Fruit fly (Drosophila melanogaster) whole organism, embryonic: ENCODE results near the gene CG13457.
A peak's percentile ranks its signal among the peaks of the same experiment; 100 is the strongest.

ENCODE experiments used
- Atf-2 ChIP-seq: fragments of 200-800 bp; sonication (Bioruptor generic); optimal IDR thresholded peaks from 2 replicates; lab custom pipeline; 2016; ENCODE audit warnings: missing biosample characterization, missing genetic modification characterization
- CG10274 ChIP-seq: fragments of 200-800 bp; sonication (Bioruptor generic); optimal IDR thresholded peaks from 3 replicates; lab custom pipeline; 2017; ENCODE audit warnings: missing biosample characterization, mild to moderate bottlenecking, missing genetic modification characterization
- CG10565 ChIP-seq: fragments of 200-800 bp; sonication (Bioruptor generic); optimal IDR thresholded peaks from 3 replicates; lab custom pipeline; 2016; ENCODE audit warnings: missing biosample characterization, mild to moderate bottlenecking, missing genetic modification characterization
- CG11695 ChIP-seq: fragments of 200-800 bp; sonication (Bioruptor generic); IDR thresholded peaks from 3 replicates; pipeline ENCODE4 v1.3.6; 2022; ENCODE audit warnings: missing biosample characterization, missing genetic modification characterization
- CG12104 ChIP-seq: fragments of 200-800 bp; sonication (Bioruptor generic); optimal IDR thresholded peaks from 3 replicates; lab custom pipeline; 2016; ENCODE audit warnings: missing biosample characterization, missing genetic modification characterization
- CG12391 ChIP-seq: fragments of 200-800 bp; sonication (Bioruptor generic); optimal IDR thresholded peaks from 3 replicates; lab custom pipeline; 2018; ENCODE audit warnings: missing biosample characterization, mild to moderate bottlenecking, missing genetic modification characterization, moderate library complexity
- CG14667 ChIP-seq: fragments of 200-800 bp; sonication (Bioruptor generic); IDR thresholded peaks from 2 replicates; pipeline ENCODE4 v1.3.6; 2022; ENCODE audit warnings: missing biosample characterization, missing genetic modification characterization
- CG14860 ChIP-seq: fragments of 200-800 bp; sonication (Bioruptor generic); IDR thresholded peaks from 3 replicates; pipeline ENCODE4 v1.3.6; 2022; ENCODE audit warnings: missing biosample characterization, missing genetic modification characterization; ENCODE audit not compliant: partially characterized antibody
- CG15479 ChIP-seq: fragments of 200-800 bp; sonication (Bioruptor generic); optimal IDR thresholded peaks from 3 replicates; lab custom pipeline; 2019; ENCODE audit warnings: missing biosample characterization, mild to moderate bottlenecking, missing genetic modification characterization, moderate library complexity
- CG17568 ChIP-seq: fragments of 200-800 bp; sonication (Bioruptor generic); optimal IDR thresholded peaks from 2 replicates; lab custom pipeline; 2018; ENCODE audit warnings: missing biosample characterization, mild to moderate bottlenecking, missing genetic modification characterization, moderate library complexity
- CG2678 ChIP-seq: fragments of 200-800 bp; sonication (Bioruptor generic); optimal IDR thresholded peaks from 3 replicates; lab custom pipeline; 2019; ENCODE audit warnings: missing biosample characterization, mild to moderate bottlenecking, missing genetic modification characterization, moderate library complexity
- CG30403 ChIP-seq: fragments of 200-800 bp; sonication (Bioruptor generic); optimal IDR thresholded peaks from 3 replicates; lab custom pipeline; 2016; ENCODE audit warnings: missing biosample characterization, missing genetic modification characterization
- CG31224 ChIP-seq: fragments of 200-800 bp; sonication (Bioruptor generic); IDR thresholded peaks from 2 replicates; pipeline ENCODE4 v1.3.6; 2022; ENCODE audit warnings: missing biosample characterization, missing genetic modification characterization
- CG34376 ChIP-seq: fragments of 200-800 bp; sonication (Bioruptor generic); optimal IDR thresholded peaks from 2 replicates; lab custom pipeline; 2018; ENCODE audit warnings: missing biosample characterization, mild to moderate bottlenecking, missing genetic modification characterization
- CG4328 ChIP-seq: fragments of 200-800 bp; sonication (Bioruptor generic); optimal IDR thresholded peaks from 3 replicates; lab custom pipeline; 2017; ENCODE audit warnings: missing biosample characterization, missing genetic modification reagents, missing genetic modification characterization
- CG4404 ChIP-seq: fragments of 200-800 bp; sonication (Bioruptor generic); IDR thresholded peaks from 2 replicates; pipeline ENCODE4 v1.3.6; 2022; ENCODE audit warnings: missing biosample characterization, missing genetic modification characterization
- CG4730 ChIP-seq: fragments of 200-800 bp; sonication (Bioruptor generic); IDR thresholded peaks from 2 replicates; pipeline ENCODE4 v1.3.6; 2022; ENCODE audit warnings: missing biosample characterization, missing genetic modification characterization
- CG5245 ChIP-seq: fragments of 200-800 bp; sonication (Bioruptor generic); optimal IDR thresholded peaks from 3 replicates; lab custom pipeline; 2016; ENCODE audit warnings: missing biosample characterization, missing genetic modification characterization
- CG5953 ChIP-seq: fragments of 200-800 bp; sonication (Bioruptor generic); IDR thresholded peaks from 2 replicates; pipeline ENCODE4 v1.3.6; 2022; ENCODE audit warnings: missing biosample characterization, missing genetic modification characterization
- Doc3 ChIP-seq: fragments of 200-800 bp; sonication (Bioruptor generic); IDR thresholded peaks from 3 replicates; pipeline ENCODE4 v1.3.6; 2022; ENCODE audit warnings: missing biosample characterization, missing genetic modification characterization; ENCODE audit not compliant: partially characterized antibody
- Dref ChIP-seq: fragments of 200-800 bp; sonication (Bioruptor generic); IDR thresholded peaks from 2 replicates; pipeline ENCODE4 v1.3.6; 2022; ENCODE audit warnings: missing biosample characterization, missing genetic modification characterization
- E2f2 ChIP-seq: fragments of 200-800 bp; sonication (Bioruptor generic); IDR thresholded peaks from 2 replicates; pipeline ENCODE4 v1.3.6; 2022; ENCODE audit warnings: missing biosample characterization, missing genetic modification characterization
- Elba2 ChIP-seq: fragments of 200-800 bp; sonication (Bioruptor generic); optimal IDR thresholded peaks from 3 replicates; lab custom pipeline; 2016; ENCODE audit warnings: missing biosample characterization, missing genetic modification characterization
- HLH4C ChIP-seq: fragments of 200-800 bp; sonication (Bioruptor generic); IDR thresholded peaks from 3 replicates; pipeline ENCODE4 v1.3.6; 2022; ENCODE audit warnings: missing biosample characterization, missing genetic modification characterization; ENCODE audit not compliant: partially characterized antibody
- HLHmδ ChIP-seq: fragments of 200-800 bp; sonication (Bioruptor generic); optimal IDR thresholded peaks from 2 replicates; lab custom pipeline; 2018; ENCODE audit warnings: missing biosample characterization, mild to moderate bottlenecking, missing genetic modification characterization, moderate library complexity
- Hey ChIP-seq: fragments of 200-800 bp; sonication (Bioruptor generic); optimal IDR thresholded peaks from 3 replicates; lab custom pipeline; 2018; ENCODE audit warnings: missing biosample characterization, mild to moderate bottlenecking, missing genetic modification characterization
- Lhr ChIP-seq: fragments of 200-800 bp; sonication (Bioruptor generic); optimal IDR thresholded peaks from 3 replicates; lab custom pipeline; 2017; ENCODE audit warnings: mild to moderate bottlenecking, missing biosample characterization, missing genetic modification reagents, missing genetic modification characterization
- Lpt ChIP-seq: fragments of >200 bp; optimal IDR thresholded peaks from 2 replicates; lab custom pipeline; 2018; ENCODE audit warnings: missing biosample characterization, missing genetic modification characterization
- Mrtf ChIP-seq: fragments of 200-800 bp; sonication (Bioruptor generic); IDR thresholded peaks from 3 replicates; pipeline ENCODE4 v1.3.6; 2022; ENCODE audit warnings: missing biosample characterization, missing genetic modification characterization
- Pdp1 ChIP-seq, 2 experiments: fragments of 200-800 bp; sonication (Bioruptor generic); optimal IDR thresholded peaks; 3 replicates each; lab custom pipeline; 2016; ENCODE audit warnings: missing biosample characterization in 2 of 2, missing genetic modification characterization in 2 of 2, mild to moderate bottlenecking in 1 of 2, moderate library complexity in 1 of 2
- Xbp1 ChIP-seq: fragments of 200-800 bp; sonication (Bioruptor generic); optimal IDR thresholded peaks from 3 replicates; lab custom pipeline; 2016; ENCODE audit warnings: missing biosample characterization, mild to moderate bottlenecking, missing genetic modification characterization
- al ChIP-seq: fragments of 200-800 bp; sonication (Bioruptor generic); IDR thresholded peaks from 2 replicates; pipeline ENCODE4 v1.3.6; 2022; ENCODE audit warnings: missing biosample characterization, missing genetic modification characterization
- bcd ChIP-seq: fragments of 200-800 bp; sonication (Bioruptor generic); optimal IDR thresholded peaks from 2 replicates; lab custom pipeline; 2017; ENCODE audit warnings: missing biosample characterization, mild to moderate bottlenecking, missing genetic modification characterization
- br ChIP-seq: fragments of >200 bp; optimal IDR thresholded peaks from 2 replicates; lab custom pipeline; 2017
- crol ChIP-seq: fragments of 200-800 bp; sonication (Bioruptor generic); IDR thresholded peaks from 2 replicates; pipeline ENCODE4 v1.3.6; 2022; ENCODE audit warnings: missing biosample characterization, missing genetic modification characterization
- crp ChIP-seq, 2 experiments: fragments of 200-800 bp; sonication (Bioruptor generic); optimal IDR thresholded peaks; 2 replicates in 1 of 2; 3 replicates in 1 of 2; lab custom pipeline; 2017; ENCODE audit warnings: missing biosample characterization in 2 of 2, missing genetic modification characterization in 2 of 2, mild to moderate bottlenecking in 1 of 2, moderate library complexity in 1 of 2
- dm ChIP-seq: fragments of 200-800 bp; sonication (Bioruptor generic); optimal IDR thresholded peaks from 3 replicates; lab custom pipeline; 2016; ENCODE audit warnings: missing biosample characterization, missing genetic modification characterization
- eyg ChIP-seq: fragments of 200-800 bp; sonication (Bioruptor generic); optimal IDR thresholded peaks from 3 replicates; lab custom pipeline; 2016; ENCODE audit warnings: missing biosample characterization, missing genetic modification characterization
- gem ChIP-seq: fragments of 200-800 bp; sonication (Bioruptor generic); optimal IDR thresholded peaks from 2 replicates; lab custom pipeline; 2019; ENCODE audit warnings: missing biosample characterization, mild to moderate bottlenecking, missing genetic modification characterization, moderate library complexity
- grau ChIP-seq: fragments of 200-800 bp; optimal IDR thresholded peaks from 3 replicates; lab custom pipeline; 2019; ENCODE audit warnings: missing biosample characterization, mild to moderate bottlenecking, missing genetic modification characterization, moderate library complexity
- lola ChIP-seq, 3 experiments: fragments of >200 bp in 2 of 3; fragments of 200-800 bp in 1 of 3; sonication (Bioruptor generic) in 1 of 3; optimal IDR thresholded peaks; 2 replicates each; lab custom pipeline; 2017 to 2019; ENCODE audit warnings: missing biosample characterization in 3 of 3, missing genetic modification characterization in 3 of 3, mild to moderate bottlenecking in 1 of 3, moderate library complexity in 1 of 3
- p53 ChIP-seq: fragments of 200-800 bp; sonication (Bioruptor generic); optimal IDR thresholded peaks from 2 replicates; lab custom pipeline; 2016; ENCODE audit warnings: missing biosample characterization, missing genetic modification characterization
- pan ChIP-seq, 4 experiments: fragments of >200 bp in 3 of 4; fragments of 200-800 bp in 1 of 4; sonication (Bioruptor generic) in 1 of 4; optimal IDR thresholded peaks in 3 of 4; IDR thresholded peaks in 1 of 4; 2 replicates each; pipeline versions ENCODE4 v1.3.6 to Lab custom; 2017 to 2022; ENCODE audit warnings: missing biosample characterization in 2 of 4, missing genetic modification characterization in 2 of 4, mixed read lengths in 1 of 4
- phol ChIP-seq: fragments of 200-800 bp; sonication (Bioruptor generic); optimal IDR thresholded peaks from 3 replicates; lab custom pipeline; 2018; ENCODE audit warnings: missing biosample characterization, mild to moderate bottlenecking, missing genetic modification characterization, moderate library complexity
- row ChIP-seq: fragments of 200-800 bp; sonication (Bioruptor generic); IDR thresholded peaks from 3 replicates; pipeline ENCODE4 v1.3.6; 2022; ENCODE audit warnings: missing biosample characterization, missing genetic modification characterization
- sens ChIP-seq: fragments of 200-800 bp; sonication (Bioruptor generic); peaks from one replicate; lab custom pipeline; 2016; ENCODE audit warnings: missing biosample characterization, missing genetic modification characterization
- stwl ChIP-seq: fragments of 200-800 bp; sonication (Bioruptor generic); optimal IDR thresholded peaks from 3 replicates; lab custom pipeline; 2018; ENCODE audit warnings: missing biosample characterization, mild to moderate bottlenecking, missing genetic modification characterization, moderate library complexity
- vnd ChIP-seq: fragments of 200-800 bp; sonication (Bioruptor generic); IDR thresholded peaks from 3 replicates; pipeline ENCODE4 v1.3.6; 2022; ENCODE audit warnings: missing biosample characterization, missing genetic modification characterization; ENCODE audit not compliant: partially characterized antibody

Gene CG13457

dm6 chr3L:15158330-15159114 is 27.3 kb upstream of the CG13457 start, which contains the start of the genes Msh6 and Prp31 (continued):
- TF ChIP-seq CG30403 (peak; percentile 80), CG4328 (GFP tag; lab: Kevin White, UChicago) (peak; percentile 42), Pdp1 (GFP tag; optimal IDR thresholded peaks at IDR 0.05; lab: Kevin White, UChicago) (peak; percentile 58 to 94), row (GFP tag; lab: Robert Waterston, UW) (peak; percentile 82), CG14860 (GFP tag; lab: Robert Waterston, UW) (no peak), dm (GFP tag; lab: Kevin White, UChicago) (peak; percentile 3), vnd (GFP tag; lab: Robert Waterston, UW) (no peak), Doc3 (GFP tag; lab: Robert Waterston, UW) (no peak), gem (tag; lab: Kevin White, UChicago) (no peak), grau (peak; percentile 82), br (no peak), Lhr (GFP tag; lab: Kevin White, UChicago) (peak; percentile 56), pan (optimal IDR thresholded peaks at IDR 0.05; lab: Kevin White, UChicago) (no peak), pan (GFP tag; optimal IDR thresholded peaks at IDR 0.05 in 1 of 2, IDR thresholded peaks at IDR 0.05 in 1 of 2) (peak in 1 of 2 experiments; percentile 38), CG4730 (GFP tag; lab: Robert Waterston, UW) (no peak), CG2678 (tag; lab: Kevin White, UChicago) (peak; percentile 84), CG10565 (GFP tag; lab: Kevin White, UChicago) (no peak), CG34376 (GFP tag; lab: Kevin White, UChicago) (no peak), Xbp1 (GFP tag; lab: Kevin White, UChicago) (peak; percentile 80), CG15479 (GFP tag; lab: Kevin White, UChicago) (no peak), lola (GFP tag; optimal IDR thresholded peaks at IDR 0.05; lab: Kevin White, UChicago) (peak in 1 of 3 experiments; percentile 83), CG17568 (GFP tag; lab: Kevin White, UChicago) (no peak), Mrtf (GFP tag; lab: Robert Waterston, UW) (0 out of 3 replicates have a peak, but pooled peaks have one; percentile 20), Atf-2 (GFP tag; lab: Kevin White, UChicago) (peak; percentile 70), HLH4C (no peak), CG12391 (tag; lab: Kevin White, UChicago) (peak; percentile 87), bcd (GFP tag; lab: Kevin White, UChicago) (peak; percentile 74), CG12104 (GFP tag; lab: Kevin White, UChicago) (peak; percentile 64), Dref (no peak), crol (GFP tag; lab: Robert Waterston, UW) (no peak), CG31224 (peak; percentile 60; the same call in 1 of the 2 replicates), CG10274 (GFP tag; lab: Kevin White, UChicago) (no peak), Hey (no peak), CG11695 (GFP tag; lab: Robert Waterston, UW) (no peak), E2f2 (GFP tag; lab: Robert Waterston, UW) (peak; percentile 73), crp (GFP tag; optimal IDR thresholded peaks at IDR 0.05; lab: Kevin White, UChicago) (peak in 1 of 2 experiments; percentile 28), p53 (GFP tag; lab: Kevin White, UChicago) (no peak), sens (peak; percentile 93), CG5245 (no peak), CG4404 (GFP tag; lab: Robert Waterston, UW) (0 out of 2 replicates have a peak, but pooled peaks have one; percentile 23), HLHmδ (GFP tag; lab: Kevin White, UChicago) (no peak), phol (peak; percentile 87), CG14667 (peak; percentile 38; the same call in 1 of the 2 replicates), CG5953 (GFP tag; lab: Robert Waterston, UW) (no peak), Elba2 (GFP tag; lab: Kevin White, UChicago) (peak; percentile 32), al (GFP tag; lab: Robert Waterston, UW) (peak; percentile 30), eyg (GFP tag; lab: Kevin White, UChicago) (no peak), Lpt (GFP tag; lab: Kevin White, UChicago) (no peak), stwl (tag; lab: Kevin White, UChicago) (peak; percentile 38)
